Worm (Caenorhabditis elegans): Measurements from ENCODE around the gene B0244.17.

DNA sequence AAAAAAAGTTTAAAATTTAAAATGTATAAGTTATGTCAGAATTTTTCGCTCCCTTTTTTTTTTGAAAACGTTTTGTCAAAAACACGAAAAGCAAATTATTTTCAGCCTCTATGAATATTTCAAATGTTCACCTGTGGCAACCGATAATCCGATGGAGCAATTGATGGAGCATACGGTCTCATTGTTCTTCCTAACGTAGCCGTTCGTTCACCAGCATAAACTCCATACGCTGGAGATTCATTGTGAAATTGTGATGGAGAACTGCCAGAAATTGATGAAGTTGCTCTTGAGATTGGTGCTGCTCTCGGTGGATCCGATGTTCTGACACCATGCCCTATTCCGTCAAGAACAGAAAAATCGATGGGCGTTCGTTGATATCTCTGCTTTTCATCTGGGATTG is 41.2 kb upstream of the B0244.17 start:
- TF ChIP-seq unc-62 (GFP tag; optimal IDR thresholded peaks at IDR 0.05): no peak
- TF ChIP-seq unc-39 (tag; optimal IDR thresholded peaks at IDR 0.05): no peak

All from whole organism, mixed stage, embryonic.